Worm (Caenorhabditis elegans): Measurements from ENCODE around the gene C39D10.11.

C39D10.11 gene

DNA sequence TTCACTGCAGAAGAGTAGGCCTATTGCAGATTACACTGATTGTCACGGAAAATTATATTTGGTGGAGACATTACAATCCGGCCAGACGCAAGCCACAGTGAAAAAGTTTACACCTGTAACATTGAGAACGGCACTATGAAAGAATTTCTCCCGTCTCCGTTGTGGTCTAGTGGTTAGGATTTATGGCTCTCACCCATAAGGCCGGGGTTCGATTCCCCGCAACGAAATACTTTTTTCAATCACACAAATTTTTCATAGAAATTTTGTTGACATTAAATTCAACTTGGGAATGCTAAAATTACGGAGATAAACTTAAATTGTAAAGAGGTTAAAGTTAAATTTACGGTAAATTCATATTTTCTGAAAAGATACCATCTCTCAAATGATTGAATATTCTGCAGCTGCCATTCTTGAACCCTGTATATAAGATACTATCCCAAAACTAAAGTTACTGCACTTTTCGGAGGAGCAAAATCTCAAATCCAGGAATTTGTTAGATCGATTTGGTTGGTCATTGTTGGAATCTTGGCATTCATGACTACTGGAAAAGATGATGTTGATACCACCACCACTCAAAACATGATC, 3.4 kb downstream of the C39D10.11 start, which contains the start of gene C39D10.1 (continued):
- TF ChIP-seq mel-28 (tag; optimal IDR thresholded peaks at IDR 0.05; ENCODE audit: borderline replicate concordance) (no peak), die-1 (tag; optimal IDR thresholded peaks at IDR 0.05) (peak; percentile 69), snpc-1.3 (tag; optimal IDR thresholded peaks at IDR 0.05; ENCODE audit: insufficient read depth) (no peak), Y56A3A.18 (GFP tag; IDR thresholded peaks at IDR 0.05) (0 out of 2 replicates have a peak, but pooled peaks have one; percentile 55), D2030.7 (GFP tag; IDR thresholded peaks at IDR 0.05) (peak; percentile 64)

DNA sequence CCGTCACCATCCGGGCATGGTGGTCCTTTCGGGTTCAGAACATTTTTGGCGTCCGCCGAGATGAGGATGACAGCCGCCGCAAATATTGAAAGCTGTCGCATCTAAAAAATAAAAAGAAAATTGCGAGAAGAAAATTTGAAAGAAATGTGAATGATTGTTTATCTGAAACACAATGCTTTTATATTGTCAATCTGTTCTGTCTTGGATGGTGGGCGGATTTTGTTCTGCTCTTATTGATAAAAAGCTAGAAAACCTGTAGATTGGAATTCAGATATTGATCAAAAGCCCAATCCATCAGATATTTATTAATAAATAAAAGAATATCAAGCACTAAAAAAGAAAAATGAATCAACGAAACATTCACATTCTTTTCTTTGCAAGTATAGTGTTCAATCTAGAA, 10.8 kb downstream of the C39D10.11 start, which contains the start of gene C39D10.7:
Gene C39D10.7 (minus strand): TSS at position 101 of the 400 bp plus-strand sequence.
- no peak for TF ChIP-seq snpc-1.3 (tag; optimal IDR thresholded peaks at IDR 0.05; ENCODE audit: insufficient read depth)
- TF ChIP-seq F37B4.10 (GFP tag; IDR thresholded peaks at IDR 0.05) = no peak
- no peak for TF ChIP-seq lsl-1 (GFP tag; optimal IDR thresholded peaks at IDR 0.05)
- no peak for TF ChIP-seq sdz-38 (tag; optimal IDR thresholded peaks at IDR 0.05)
- no peak for TF ChIP-seq ztf-3 (GFP tag; optimal IDR thresholded peaks at IDR 0.05)
- TF ChIP-seq F33H1.4 (GFP tag; IDR thresholded peaks at IDR 0.05) = no peak
- no peak for TF ChIP-seq rpc-1 (optimal IDR thresholded peaks at IDR 0.05)
- TF ChIP-seq rpc-1 (tag; optimal IDR thresholded peaks at IDR 0.05) = no peak
- TF ChIP-seq hmg-1.2 (GFP tag; IDR thresholded peaks at IDR 0.05) = no peak
- no peak for TF ChIP-seq madf-6 (GFP tag; IDR thresholded peaks at IDR 0.05)
- TF ChIP-seq snpc-3.4 (tag; optimal IDR thresholded peaks at IDR 0.05) = no peak
- TF ChIP-seq ceh-27 (GFP tag; optimal IDR thresholded peaks at IDR 0.05) = no peak

DNA sequence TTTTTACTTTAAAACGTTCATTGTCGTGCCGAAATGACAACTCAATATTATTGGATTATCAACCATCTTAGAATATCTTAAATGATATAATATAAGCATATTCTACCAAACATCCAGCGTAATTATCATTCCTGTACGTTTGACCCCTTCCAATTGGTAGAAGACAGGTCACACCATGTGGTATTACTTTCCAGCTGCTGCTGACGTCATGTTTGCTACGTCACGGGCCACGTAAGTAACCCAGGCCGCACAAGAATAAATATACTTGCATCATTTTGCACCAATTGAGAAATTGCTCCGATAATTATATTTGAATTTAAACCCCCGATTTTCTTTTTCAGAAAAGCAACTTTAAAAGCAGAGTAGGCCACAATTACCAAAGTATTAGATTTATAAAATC, 12.5 kb downstream of the C39D10.11 start:
- TF ChIP-seq B0035.1 (tag; optimal IDR thresholded peaks at IDR 0.05) (no peak), let-526 (GFP tag; IDR thresholded peaks at IDR 0.05) (no peak), C06A6.2 (GFP tag; conservative IDR thresholded peaks at IDR 0.05) (no peak), Y67H2A.10 (GFP tag; conservative IDR thresholded peaks at IDR 0.05) (no peak), chd-7 (tag; optimal IDR thresholded peaks at IDR 0.05) (no peak), ceh-40 (GFP tag; IDR thresholded peaks at IDR 0.05) (no peak), zfh-2 (GFP tag; conservative IDR thresholded peaks at IDR 0.05) (no peak), snpc-3.4 (tag; optimal IDR thresholded peaks at IDR 0.05) (no peak), pbrm-1 (GFP tag; IDR thresholded peaks at IDR 0.05) (no peak), repo-1 (tag; optimal IDR thresholded peaks at IDR 0.05) (no peak), dpff-1 (tag; optimal IDR thresholded peaks at IDR 0.05) (no peak), F33H1.4 (GFP tag; IDR thresholded peaks at IDR 0.05) (no peak), snpc-1.1 (tag; optimal IDR thresholded peaks at IDR 0.05; ENCODE audit: insufficient read depth) (no peak)

DNA sequence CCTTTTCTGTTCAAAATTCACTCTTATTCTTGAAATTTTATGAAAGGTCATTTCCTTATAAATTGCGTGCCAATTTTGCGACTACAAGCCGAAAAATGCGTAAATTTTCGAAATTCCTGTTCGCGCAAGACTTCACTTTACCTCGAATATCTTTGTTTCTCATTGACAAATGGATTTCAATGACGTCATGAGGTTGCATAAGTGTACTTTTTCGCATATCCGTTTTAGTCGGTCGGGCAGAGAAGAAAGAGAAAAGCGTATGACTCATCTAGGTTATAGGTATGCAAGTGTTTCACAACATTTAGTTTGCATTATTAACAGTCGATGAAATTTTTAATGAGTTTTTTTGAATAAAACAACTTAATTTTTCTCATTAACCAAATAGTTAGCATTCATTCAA, 13.0 kb downstream of the C39D10.11 start:
- TF ChIP-seq K11D2.4 (GFP tag; IDR thresholded peaks at IDR 0.05) (no peak), ama-1 (optimal IDR thresholded peaks at IDR 0.05) (no peak), ama-1 (GFP tag; optimal IDR thresholded peaks at IDR 0.05) (no peak), ztf-28 (GFP tag; IDR thresholded peaks at IDR 0.05) (no peak), lin-40 (tag; optimal IDR thresholded peaks at IDR 0.05) (no peak), dpl-1 (GFP tag; optimal IDR thresholded peaks at IDR 0.05) (no peak), ztf-18 (tag; optimal IDR thresholded peaks at IDR 0.05) (no peak), ceh-40 (GFP tag; IDR thresholded peaks at IDR 0.05) (no peak), egrh-3 (GFP tag; IDR thresholded peaks at IDR 0.05) (no peak)

Measured in whole organism, young adult.